Worm (Caenorhabditis elegans): ENCODE measurements around the gene clec-83.

DNA sequence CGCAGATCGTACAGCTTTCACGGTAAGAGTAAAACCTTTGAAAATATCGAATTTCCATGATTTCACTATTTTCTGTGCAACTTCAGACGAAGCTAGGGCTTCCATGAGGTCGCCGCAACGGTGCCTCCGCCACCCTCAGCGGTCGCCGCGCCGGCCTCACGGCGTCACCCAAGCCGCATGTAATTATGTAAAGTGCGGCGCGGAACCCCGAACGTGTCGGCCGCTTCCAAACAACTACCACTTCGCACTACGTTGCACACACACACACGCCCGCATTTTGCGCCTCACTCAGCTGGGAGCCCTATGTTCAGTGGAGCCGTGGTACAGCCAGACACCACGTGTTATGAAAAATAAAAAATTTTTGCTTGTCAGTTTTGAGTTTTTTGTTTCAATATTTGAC lies 24.2 kb downstream of the clec-83 start:
- TF ChIP-seq him-1 (tag; optimal IDR thresholded peaks at IDR 0.05) (no peak), W03F9.2 (tag; optimal IDR thresholded peaks at IDR 0.05) (no peak)

Data from whole organism, L4/young adult.